Fruit fly (Drosophila melanogaster) whole organism, wandering third instar larva: ENCODE measurements around the gene CG1532.
A peak's percentile ranks its signal among the peaks of the same experiment; 100 is the strongest.

Experiments used
- Abd-B ChIP-seq: fragments of >200 bp; optimal IDR thresholded peaks from 2 replicates; lab custom pipeline; 2017; ENCODE audit warnings: missing biosample characterization, missing genetic modification characterization
- CG32264 ChIP-seq: fragments of 200-800 bp; sonication (Bioruptor generic); optimal IDR thresholded peaks from 2 replicates; lab custom pipeline; 2016; ENCODE audit warnings: missing biosample characterization, missing genetic modification characterization
- CG9705 ChIP-seq: fragments of 200-800 bp; sonication (Bioruptor generic); optimal IDR thresholded peaks from 2 replicates; lab custom pipeline; 2018; ENCODE audit warnings: missing biosample characterization, mild to moderate bottlenecking, missing genetic modification characterization
- Dfd ChIP-seq: fragments of >200 bp; optimal IDR thresholded peaks from 2 replicates; lab custom pipeline; 2017; ENCODE audit warnings: missing biosample characterization, missing genetic modification characterization
- Dif ChIP-seq: fragments of 200-275, 200-300 bp; sonication (Bioruptor generic); optimal IDR thresholded peaks from 2 replicates; lab custom pipeline; 2018; ENCODE audit warnings: missing biosample characterization, missing genetic modification characterization; ENCODE audit not compliant: partially characterized antibody
- GATAd ChIP-seq: sonication (Bioruptor generic); optimal IDR thresholded peaks from 2 replicates; lab custom pipeline; 2016; ENCODE audit warnings: missing biosample characterization, missing genetic modification characterization
- HLH106 ChIP-seq: fragments of 200-800 bp; optimal IDR thresholded peaks from 3 replicates; lab custom pipeline; 2019; ENCODE audit warnings: missing biosample characterization, mild to moderate bottlenecking, missing genetic modification characterization, moderate library complexity
- Hnf4 ChIP-seq: fragments of 200-800 bp; sonication (Bioruptor generic); optimal IDR thresholded peaks from 2 replicates; lab custom pipeline; 2016; ENCODE audit warnings: missing biosample characterization, mild to moderate bottlenecking, missing genetic modification characterization
- Hr78 ChIP-seq: fragments of >200 bp; optimal IDR thresholded peaks from 2 replicates; lab custom pipeline; 2017; ENCODE audit warnings: missing biosample characterization, missing genetic modification characterization
- Jra ChIP-seq: sonication (Bioruptor generic); optimal IDR thresholded peaks from 2 replicates; lab custom pipeline; 2016; ENCODE audit warnings: missing biosample characterization, missing genetic modification characterization
- Mio ChIP-seq: sonication (Bioruptor generic); optimal IDR thresholded peaks from 2 replicates; lab custom pipeline; 2016; ENCODE audit warnings: missing biosample characterization, missing genetic modification characterization
- Myc ChIP-seq: fragments of >200 bp; optimal IDR thresholded peaks from 2 replicates; lab custom pipeline; 2017
- OdsH ChIP-seq: fragments of 200-800 bp; sonication (Bioruptor generic); optimal IDR thresholded peaks from 2 replicates; lab custom pipeline; 2016; ENCODE audit warnings: missing biosample characterization, mild to moderate bottlenecking, missing genetic modification characterization
- Rel ChIP-seq, 2 experiments: fragments of 200-800 bp; sonication (Bioruptor generic) in 1 of 2; optimal IDR thresholded peaks; 2 replicates in 1 of 2; 3 replicates in 1 of 2; lab custom pipeline; 2016 to 2019; ENCODE audit warnings: mild to moderate bottlenecking in 2 of 2, missing biosample characterization in 2 of 2, missing genetic modification characterization in 2 of 2, moderate library complexity in 1 of 2
- Vsx2 ChIP-seq: fragments of 200-300, 225-300 bp; sonication (Bioruptor generic); optimal IDR thresholded peaks from 2 replicates; lab custom pipeline; 2018; ENCODE audit warnings: missing biosample characterization, missing genetic modification characterization; ENCODE audit not compliant: partially characterized antibody
- br ChIP-seq: fragments of 200-800 bp; sonication (Bioruptor generic); optimal IDR thresholded peaks from 2 replicates; lab custom pipeline; 2016; ENCODE audit warnings: missing biosample characterization, missing genetic modification characterization
- brk ChIP-seq: fragments of 200-800 bp; sonication (Bioruptor generic); optimal IDR thresholded peaks from 2 replicates; lab custom pipeline; 2016; ENCODE audit warnings: missing biosample characterization, mild to moderate bottlenecking, missing genetic modification characterization
- dsf ChIP-seq: sonication (Bioruptor generic); optimal IDR thresholded peaks from 2 replicates; lab custom pipeline; 2016; ENCODE audit warnings: missing biosample characterization, missing genetic modification characterization, borderline replicate concordance
- ey ChIP-seq: fragments of 200-800 bp; sonication (Bioruptor generic); optimal IDR thresholded peaks from 2 replicates; lab custom pipeline; 2016; ENCODE audit warnings: missing biosample characterization, missing genetic modification characterization
- foxo ChIP-seq, 2 experiments: fragments of 200-800 bp; sonication (Bioruptor generic); optimal IDR thresholded peaks; 2 replicates in 1 of 2; 3 replicates in 1 of 2; lab custom pipeline; 2016 to 2017; ENCODE audit warnings: missing biosample characterization in 2 of 2, missing genetic modification characterization in 2 of 2
- fru ChIP-seq: fragments of 200-800 bp; sonication (Bioruptor generic); optimal IDR thresholded peaks from 3 replicates; lab custom pipeline; 2016; ENCODE audit warnings: missing biosample characterization, mild to moderate bottlenecking, missing genetic modification characterization
- h ChIP-seq: fragments of 200-800 bp; sonication (Bioruptor generic); optimal IDR thresholded peaks from 3 replicates; lab custom pipeline; 2016; ENCODE audit warnings: missing biosample characterization, mild to moderate bottlenecking, missing genetic modification characterization
- jim ChIP-seq: fragments of 175-275, 200-325 bp; sonication (Bioruptor generic); optimal IDR thresholded peaks from 2 replicates; lab custom pipeline; 2016; ENCODE audit warnings: missing biosample characterization, mild to moderate bottlenecking, missing genetic modification characterization
- lola ChIP-seq: fragments of >200 bp; optimal IDR thresholded peaks from 2 replicates; lab custom pipeline; 2017; ENCODE audit warnings: missing biosample characterization, missing genetic modification characterization
- pan ChIP-seq: fragments of >200 bp; optimal IDR thresholded peaks from 2 replicates; lab custom pipeline; 2017
- rgr ChIP-seq: fragments of 200-800 bp; sonication (Bioruptor generic); optimal IDR thresholded peaks from 3 replicates; lab custom pipeline; 2016; ENCODE audit warnings: missing biosample characterization, mild to moderate bottlenecking, missing genetic modification characterization
- sage ChIP-seq: fragments of 200-800 bp; sonication (Bioruptor generic); optimal IDR thresholded peaks from 2 replicates; lab custom pipeline; 2016; ENCODE audit warnings: missing biosample characterization, mild to moderate bottlenecking, missing genetic modification characterization
- usp ChIP-seq: fragments of >200 bp; optimal IDR thresholded peaks from 2 replicates; lab custom pipeline; 2017; ENCODE audit warnings: missing biosample characterization, missing genetic modification characterization
- woc ChIP-seq: sonication (Bioruptor generic); optimal IDR thresholded peaks from 2 replicates; lab custom pipeline; 2016; ENCODE audit warnings: missing biosample characterization, mild to moderate bottlenecking, missing genetic modification characterization

The CG1532 gene

dm6 chrX:21027929-21028575, at the start of gene CG1532:
CG1532 (minus strand) TSS chrX:21028361.
- no peak for TF ChIP-seq Mio (GFP tag; lab: Kevin White, UChicago)
- peak; percentile 39 for TF ChIP-seq h (GFP tag; lab: Kevin White, UChicago)
- peak; percentile 16 for TF ChIP-seq Hnf4 (GFP tag; lab: Kevin White, UChicago)
- TF ChIP-seq Rel (GFP tag; optimal IDR thresholded peaks at IDR 0.05; lab: Kevin White, UChicago): no peak
- peak; percentile 27 for TF ChIP-seq Rel (tag; optimal IDR thresholded peaks at IDR 0.05; lab: Kevin White, UChicago)
- peak; percentile 16 for TF ChIP-seq fru (GFP tag; lab: Kevin White, UChicago)
- no peak for TF ChIP-seq Jra
- TF ChIP-seq Dif (GFP tag; lab: Kevin White, UChicago): peak; percentile 0
- no peak for TF ChIP-seq GATAd (GFP tag; lab: Kevin White, UChicago)
- TF ChIP-seq pan (lab: Kevin White, UChicago): no peak
- no peak for TF ChIP-seq Vsx2 (GFP tag; lab: Kevin White, UChicago)
- TF ChIP-seq sage (GFP tag; lab: Kevin White, UChicago): peak; percentile 6
- no peak for TF ChIP-seq Abd-B (GFP tag; lab: Kevin White, UChicago)
- peak in 1 of 2 experiments; percentile 31 for TF ChIP-seq foxo (GFP tag; optimal IDR thresholded peaks at IDR 0.05; lab: Kevin White, UChicago)
- no peak for TF ChIP-seq OdsH (GFP tag; lab: Kevin White, UChicago)

dm6 chrX:21074329-21074708, 46.2 kb upstream of the CG1532 start:
- TF ChIP-seq OdsH (GFP tag; lab: Kevin White, UChicago): peak; percentile 51
- TF ChIP-seq pan (lab: Kevin White, UChicago): no peak
- TF ChIP-seq rgr (GFP tag; lab: Kevin White, UChicago): peak; percentile 62
- TF ChIP-seq jim (GFP tag; lab: Kevin White, UChicago): no peak
- no peak for TF ChIP-seq CG9705 (GFP tag; lab: Kevin White, UChicago)
- peak; percentile 50 for TF ChIP-seq ey (GFP tag; lab: Kevin White, UChicago)
- TF ChIP-seq usp (GFP tag; lab: Kevin White, UChicago): no peak
- peak; percentile 5 for TF ChIP-seq woc (GFP tag; lab: Kevin White, UChicago)
- peak; percentile 52 for TF ChIP-seq Hnf4 (GFP tag; lab: Kevin White, UChicago)
- TF ChIP-seq Myc (lab: Kevin White, UChicago): no peak
- TF ChIP-seq Abd-B (GFP tag; lab: Kevin White, UChicago): no peak
- peak; percentile 20 for TF ChIP-seq CG32264 (GFP tag; lab: Kevin White, UChicago)
- TF ChIP-seq Dfd (GFP tag; lab: Kevin White, UChicago): no peak
- TF ChIP-seq br: peak; percentile 52
- peak; percentile 20 for TF ChIP-seq fru (GFP tag; lab: Kevin White, UChicago)
- TF ChIP-seq GATAd (GFP tag; lab: Kevin White, UChicago): no peak
- peak in 1 of 2 experiments; percentile 53 for TF ChIP-seq foxo (GFP tag; optimal IDR thresholded peaks at IDR 0.05; lab: Kevin White, UChicago)
- TF ChIP-seq HLH106: peak; percentile 38
- TF ChIP-seq dsf (GFP tag; lab: Kevin White, UChicago): no peak
- no peak for TF ChIP-seq Vsx2 (GFP tag; lab: Kevin White, UChicago)
- TF ChIP-seq Rel (GFP tag; optimal IDR thresholded peaks at IDR 0.05; lab: Kevin White, UChicago): no peak
- peak; percentile 12 for TF ChIP-seq Rel (tag; optimal IDR thresholded peaks at IDR 0.05; lab: Kevin White, UChicago)
- TF ChIP-seq h (GFP tag; lab: Kevin White, UChicago): peak; percentile 59
- TF ChIP-seq lola: no peak

- TF ChIP-seq ey (GFP tag; lab: Kevin White, UChicago) (peak; percentile 27), Dif (GFP tag; lab: Kevin White, UChicago) (no peak), Jra (no peak), Myc (lab: Kevin White, UChicago) (no peak), Hr78 (GFP tag; lab: Kevin White, UChicago) (no peak), woc (GFP tag; lab: Kevin White, UChicago) (peak; percentile 6), brk (GFP tag; lab: Kevin White, UChicago) (no peak), fru (GFP tag; lab: Kevin White, UChicago) (no peak), h (GFP tag; lab: Kevin White, UChicago) (peak; percentile 7), pan (lab: Kevin White, UChicago) (no peak), OdsH (GFP tag; lab: Kevin White, UChicago) (no peak), Mio (GFP tag; lab: Kevin White, UChicago) (no peak), Vsx2 (GFP tag; lab: Kevin White, UChicago) (no peak), Hnf4 (GFP tag; lab: Kevin White, UChicago) (no peak), rgr (GFP tag; lab: Kevin White, UChicago) (peak; percentile 3)
- TF ChIP-seq, all 38 proteins: peak for 4
These were observed 45.6 kb upstream of the CG1532 start for dm6 chrX:21073641-21074328.
